Worm (Caenorhabditis elegans) whole organism, L1 larva: ENCODE results near the gene dct-7.
A peak's percentile ranks its signal among the peaks of the same experiment; 100 is the strongest.

ENCODE experiments used
- C04F5.9 ChIP-seq: sonication (generic microtip); optimal IDR thresholded peaks from 2 replicates; lab custom pipeline; 2016; ENCODE audit warnings: missing genetic modification characterization, missing compliant biosample characterization
- C16A3.4 ChIP-seq: fragments of 150-350 bp; optimal IDR thresholded peaks from 2 replicates; lab custom pipeline; 2014; ENCODE audit warnings: missing biosample characterization, missing genetic modification characterization
- Y116A8C.19 ChIP-seq: sonication (generic microtip); optimal IDR thresholded peaks from 2 replicates; lab custom pipeline; 2016; ENCODE audit warnings: missing compliant biosample characterization, missing genetic modification characterization, borderline replicate concordance
- alr-1 ChIP-seq: fragments of 200-800 bp; sonication (Bioruptor generic); optimal IDR thresholded peaks from 2 replicates; lab custom pipeline; 2018; ENCODE audit warnings: borderline replicate concordance, mild to moderate bottlenecking, missing genetic modification characterization, missing compliant biosample characterization
- aly-2 ChIP-seq: fragments of 150-350 bp; optimal IDR thresholded peaks from 2 replicates; lab custom pipeline; 2014; ENCODE audit warnings: missing biosample characterization, missing genetic modification characterization
- ama-1 ChIP-seq: fragments of 150-350 bp; optimal IDR thresholded peaks from 2 replicates; lab custom pipeline; 2014
- ceh-63 ChIP-seq: fragments of 200-800 bp; sonication (Bioruptor generic); optimal IDR thresholded peaks from 2 replicates; lab custom pipeline; 2018; ENCODE audit warnings: mild to moderate bottlenecking, missing genetic modification characterization, missing compliant biosample characterization
- ceh-8 ChIP-seq: fragments of 200-800 bp; sonication (Bioruptor generic); optimal IDR thresholded peaks from 2 replicates; lab custom pipeline; 2018; ENCODE audit warnings: mild to moderate bottlenecking, missing genetic modification characterization, moderate library complexity, missing compliant biosample characterization
- ceh-90 ChIP-seq: sonication (generic microtip); optimal IDR thresholded peaks from 2 replicates; lab custom pipeline; 2016; ENCODE audit warnings: missing genetic modification characterization, missing compliant biosample characterization
- dpl-1 ChIP-seq, 3 experiments: fragments of 150-350 bp in 2 of 3; sonication (generic microtip) in 1 of 3; optimal IDR thresholded peaks; 2 replicates each; lab custom pipeline; 2014 to 2017; ENCODE audit warnings: missing biosample characterization in 3 of 3, missing genetic modification characterization in 3 of 3, missing genetic modification reagents in 3 of 3
- efl-1 ChIP-seq, 4 experiments: fragments of 150-350 bp; optimal IDR thresholded peaks in 3 of 4; peaks in 1 of 4; 1 replicate in 1 of 4; 2 replicates in 3 of 4; lab custom pipeline; 2014; ENCODE audit warnings: missing biosample characterization in 2 of 4, missing genetic modification characterization in 2 of 4, missing genetic modification reagents in 2 of 4
- efl-3 ChIP-seq: fragments of 200-800 bp; sonication (Bioruptor generic); optimal IDR thresholded peaks from 2 replicates; lab custom pipeline; 2018; ENCODE audit warnings: mild to moderate bottlenecking, missing genetic modification characterization, missing compliant biosample characterization
- elt-2 ChIP-seq: sonication (generic microtip); optimal IDR thresholded peaks from 2 replicates; lab custom pipeline; 2016; ENCODE audit warnings: missing genetic modification characterization, mild to moderate bottlenecking, inconsistent platforms, missing compliant biosample characterization, missing genetic modification reagents
- elt-3 ChIP-seq, 6 experiments: fragments of 150-350 bp in 1 of 6; sonication (generic microtip); optimal IDR thresholded peaks; 2 replicates each; lab custom pipeline; 2017 to 2018; ENCODE audit warnings: missing biosample characterization in 6 of 6, missing genetic modification characterization in 6 of 6, inconsistent platforms in 1 of 6
- fos-1 ChIP-seq: fragments of 150-350 bp; optimal IDR thresholded peaks from 2 replicates; lab custom pipeline; 2014; ENCODE audit warnings: missing biosample characterization, missing genetic modification characterization
- grh-1 ChIP-seq: fragments of 200-800 bp; sonication (Bioruptor generic); IDR thresholded peaks from 2 replicates; pipeline ENCODE4 v1.3.6; 2022; ENCODE audit warnings: missing genetic modification reagents, missing genetic modification characterization, missing compliant biosample characterization
- jun-1 ChIP-seq: fragments of 150-350 bp; optimal IDR thresholded peaks from 2 replicates; lab custom pipeline; 2014; ENCODE audit warnings: missing biosample characterization, missing genetic modification reagents, missing genetic modification characterization
- lin-15B ChIP-seq: fragments of 150-350 bp; sonication (generic microtip); optimal IDR thresholded peaks from 3 replicates; lab custom pipeline; 2014; ENCODE audit warnings: missing biosample characterization, missing genetic modification characterization
- mef-2 ChIP-seq: fragments of 150-350 bp; optimal IDR thresholded peaks from 2 replicates; lab custom pipeline; 2014; ENCODE audit warnings: missing biosample characterization, missing genetic modification characterization
- mep-1 ChIP-seq: fragments of 150-350 bp; optimal IDR thresholded peaks from 2 replicates; lab custom pipeline; 2014; ENCODE audit warnings: missing biosample characterization, missing genetic modification characterization
- nhr-12 ChIP-seq: sonication (generic microtip); optimal IDR thresholded peaks from 2 replicates; lab custom pipeline; 2017; ENCODE audit warnings: missing biosample characterization, missing genetic modification characterization
- nhr-237 ChIP-seq: fragments of 150-350 bp; optimal IDR thresholded peaks from 2 replicates; lab custom pipeline; 2014; ENCODE audit warnings: missing biosample characterization, missing genetic modification characterization
- nhr-71 ChIP-seq: sonication (generic microtip); optimal IDR thresholded peaks from 2 replicates; lab custom pipeline; 2016; ENCODE audit warnings: mild to moderate bottlenecking, missing genetic modification characterization, moderate library complexity, missing compliant biosample characterization
- nhr-85 ChIP-seq: sonication (generic microtip); peaks from one replicate; lab custom pipeline; 2016; ENCODE audit warnings: missing genetic modification characterization, inconsistent platforms, missing compliant biosample characterization
- pag-3 ChIP-seq: sonication (generic microtip); optimal IDR thresholded peaks from 2 replicates; lab custom pipeline; 2017; ENCODE audit warnings: missing genetic modification characterization, mild to moderate bottlenecking, missing compliant biosample characterization, antibody characterized with exemption, borderline replicate concordance; ENCODE audit not compliant: insufficient read depth
- pax-3 ChIP-seq: fragments of 200-800 bp; sonication (Bioruptor generic); optimal IDR thresholded peaks from 2 replicates; lab custom pipeline; 2018; ENCODE audit warnings: mild to moderate bottlenecking, missing genetic modification characterization, moderate library complexity, missing compliant biosample characterization
- sup-37 ChIP-seq: fragments of 200-800 bp; sonication (Bioruptor generic); optimal IDR thresholded peaks from 2 replicates; lab custom pipeline; 2018; ENCODE audit warnings: mild to moderate bottlenecking, missing genetic modification characterization, missing compliant biosample characterization
- swsn-7 ChIP-seq: sonication (generic microtip); optimal IDR thresholded peaks from 2 replicates; lab custom pipeline; 2016; ENCODE audit warnings: missing genetic modification characterization, missing compliant biosample characterization
- unc-30 ChIP-seq: sonication (generic microtip); optimal IDR thresholded peaks from 2 replicates; lab custom pipeline; 2017; ENCODE audit warnings: missing biosample characterization, missing genetic modification characterization
- unc-86 ChIP-seq: sonication (generic microtip); optimal IDR thresholded peaks from 2 replicates; lab custom pipeline; 2016; ENCODE audit warnings: missing genetic modification characterization, missing compliant biosample characterization
- vab-15 ChIP-seq: sonication (generic microtip); optimal IDR thresholded peaks from 2 replicates; lab custom pipeline; 2017; ENCODE audit warnings: missing genotype, mild to moderate bottlenecking, missing genetic modification characterization, missing compliant biosample characterization
- xbp-1 ChIP-seq: sonication (generic microtip); optimal IDR thresholded peaks from 2 replicates; lab custom pipeline; 2016; ENCODE audit warnings: missing genetic modification characterization, missing compliant biosample characterization
- zag-1 ChIP-seq: fragments of 150-350 bp; optimal IDR thresholded peaks from 2 replicates; lab custom pipeline; 2014; ENCODE audit warnings: missing biosample characterization, missing genetic modification characterization
- ztf-11 ChIP-seq, 2 experiments: sonication (generic microtip); optimal IDR thresholded peaks; 2 replicates each; lab custom pipeline; 2016 to 2017; ENCODE audit warnings: missing genetic modification characterization in 2 of 2, missing biosample characterization in 1 of 2, missing compliant biosample characterization in 1 of 2
- ztf-4 ChIP-seq: fragments of 150-350 bp; optimal IDR thresholded peaks from 2 replicates; lab custom pipeline; 2014; ENCODE audit warnings: missing biosample characterization, missing genetic modification characterization

dct-7 gene

ce11 chrIV:4264649-4265048 lies 25.7 kb downstream of the dct-7 start:
- TF ChIP-seq grh-1 (GFP tag; lab: Robert Waterston, UW) (no peak), dpl-1 (GFP tag; optimal IDR thresholded peaks at IDR 0.05; lab: Kevin White, UChicago) (no peak), swsn-7 (tag; lab: Kevin White, UChicago) (no peak), ceh-8 (GFP tag; lab: Kevin White, UChicago) (peak; percentile 74), alr-1 (tag; lab: Kevin White, UChicago) (no peak), elt-3 (tag; optimal IDR thresholded peaks at IDR 0.05; lab: Kevin White, UChicago) (no peak), unc-30 (tag; lab: Kevin White, UChicago) (no peak), ceh-63 (GFP tag; lab: Kevin White, UChicago) (no peak)

DNA sequence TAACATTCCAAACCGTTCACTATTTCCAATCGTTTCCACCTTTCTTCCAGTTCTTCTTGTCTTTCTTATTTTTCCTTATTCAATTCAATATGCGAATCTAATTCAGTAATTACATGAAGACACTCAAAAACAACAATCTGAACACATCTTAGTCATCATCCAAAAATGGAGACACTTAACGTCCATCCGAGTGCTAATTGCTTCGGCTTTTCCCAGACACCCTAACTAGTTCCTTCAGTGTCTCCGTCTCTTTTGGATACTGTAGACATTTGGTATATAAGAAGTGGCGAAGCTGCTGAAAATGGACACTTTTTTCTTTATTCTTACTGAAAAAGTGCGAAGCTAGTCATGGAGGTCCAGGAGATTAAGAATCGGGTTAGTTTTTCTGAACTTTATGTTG lies 27.4 kb downstream of the dct-7 start, which contains the start of gene col-33:
Gene col-33 (plus strand): TSS at position 301 of the 400 bp plus-strand sequence.
- TF ChIP-seq efl-3 (GFP tag; lab: Kevin White, UChicago) = no peak
- no peak for TF ChIP-seq aly-2 (tag; lab: Kevin White, UChicago)
- no peak for TF ChIP-seq zag-1 (tag; lab: Kevin White, UChicago)
- TF ChIP-seq ztf-4 (tag; lab: Kevin White, UChicago) = no peak
- no peak for TF ChIP-seq nhr-71 (tag; lab: Kevin White, UChicago)
- no peak for TF ChIP-seq fos-1
- no peak for TF ChIP-seq unc-86 (tag; lab: Kevin White, UChicago)
- no peak for TF ChIP-seq jun-1 (tag; lab: Kevin White, UChicago)
- TF ChIP-seq Y116A8C.19 (tag; lab: Kevin White, UChicago) = no peak
- TF ChIP-seq ceh-90 (tag; lab: Kevin White, UChicago) = no peak
- TF ChIP-seq sup-37 (GFP tag; lab: Kevin White, UChicago) = no peak
- TF ChIP-seq ztf-11 (tag; optimal IDR thresholded peaks at IDR 0.05; lab: Kevin White, UChicago) = no peak
- no peak for TF ChIP-seq nhr-85 (tag; lab: Kevin White, UChicago)
- no peak for TF ChIP-seq lin-15B (tag; lab: Kevin White, UChicago)
- TF ChIP-seq C04F5.9 (tag; lab: Kevin White, UChicago) = no peak
- TF ChIP-seq unc-30 (tag; lab: Kevin White, UChicago) = no peak
- no peak for TF ChIP-seq mef-2 (tag; lab: Kevin White, UChicago)
- TF ChIP-seq swsn-7 (tag; lab: Kevin White, UChicago) = no peak
- TF ChIP-seq pax-3 (tag; lab: Kevin White, UChicago) = no peak

ce11 chrIV:4259433-4259832 lies 30.9 kb downstream of the dct-7 start:
- TF ChIP-seq jun-1 (tag; lab: Kevin White, UChicago) (peak; percentile 38), ceh-8 (GFP tag; lab: Kevin White, UChicago) (no peak), xbp-1 (tag; lab: Kevin White, UChicago) (no peak), aly-2 (tag; lab: Kevin White, UChicago) (no peak), vab-15 (tag; lab: Kevin White, UChicago) (no peak), mep-1 (tag; lab: Kevin White, UChicago) (no peak), unc-30 (tag; lab: Kevin White, UChicago) (no peak), lin-15B (tag; lab: Kevin White, UChicago) (no peak), ztf-4 (tag; lab: Kevin White, UChicago) (no peak), C16A3.4 (tag; lab: Kevin White, UChicago) (no peak), nhr-71 (tag; lab: Kevin White, UChicago) (no peak), ama-1 (lab: Kevin White, UChicago) (no peak), pag-3 (no peak), nhr-12 (no peak), elt-2 (peak; percentile 59)

- TF ChIP-seq nhr-237 (tag; lab: Kevin White, UChicago) (no peak), efl-1 (optimal IDR thresholded peaks at IDR 0.05; lab: Kevin White, UChicago) (no peak), efl-1 (GFP tag; optimal IDR thresholded peaks at IDR 0.05 in 1 of 2; lab: Kevin White, UChicago) (peak in 1 of 2 experiments; percentile 57)
These were observed 35.3 kb downstream of the dct-7 start for ce11 chrIV:4254989-4255582.
